Fruit fly (Drosophila melanogaster): ENCODE results near the gene tok.

DNA sequence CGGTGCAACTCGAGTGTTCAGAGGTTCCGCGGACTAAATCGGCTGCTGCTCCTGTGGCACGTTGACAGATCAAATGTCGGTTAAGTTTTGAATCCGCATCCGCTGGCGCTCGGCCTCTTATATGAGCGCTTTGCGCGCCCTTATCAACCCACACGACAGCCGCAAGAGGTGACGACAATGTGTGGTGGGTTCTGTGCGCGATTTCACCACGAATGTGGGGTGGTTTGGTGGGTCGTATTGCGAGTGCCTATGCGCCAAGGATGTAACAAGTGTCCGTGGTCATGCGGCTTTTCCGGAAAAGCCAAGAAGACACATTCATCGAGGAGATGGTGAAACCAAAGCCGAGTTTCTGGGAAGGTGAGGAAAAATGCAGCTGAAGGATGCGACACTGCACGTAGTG lies 45.5 kb downstream of the tok start, which contains the start of gene AstA:
- TF ChIP-seq psq (optimal IDR thresholded peaks at IDR 0.05) = no peak
- TF ChIP-seq h (optimal IDR thresholded peaks at IDR 0.05) = no peak
- TF ChIP-seq Myc (optimal IDR thresholded peaks at IDR 0.05) = no peak

Data from Kc167 (cell line).